Fruit fly (Drosophila melanogaster) whole organism, pupa: ENCODE data around the gene Sidpn.
A peak's percentile ranks its signal among the peaks of the same experiment; 100 is the strongest.

Experiments used
- CG10348 ChIP-seq: fragments of 200-800 bp; sonication (Bioruptor generic); IDR thresholded peaks from 2 replicates; pipeline ENCODE4 v1.3.6; 2022; ENCODE audit warnings: missing biosample characterization, missing genetic modification characterization
- CG12605 ChIP-seq: fragments of 200-800 bp; sonication (Bioruptor generic); IDR thresholded peaks from 2 replicates; pipeline ENCODE4 v1.3.6; 2022; ENCODE audit warnings: missing biosample characterization, missing genetic modification characterization
- CG13204 ChIP-seq: fragments of 200-800 bp; sonication (Bioruptor generic); optimal IDR thresholded peaks from 2 replicates; lab custom pipeline; 2018; ENCODE audit warnings: missing biosample characterization, mild to moderate bottlenecking, missing genetic modification characterization, moderate library complexity
- CG14655 ChIP-seq: fragments of 200-800 bp; sonication (Bioruptor generic); optimal IDR thresholded peaks from 3 replicates; lab custom pipeline; 2017; ENCODE audit warnings: mild to moderate bottlenecking, missing biosample characterization, missing genetic modification reagents, missing genetic modification characterization
- CG15710 ChIP-seq: fragments of 200-800 bp; sonication (Bioruptor generic); optimal IDR thresholded peaks from 2 replicates; lab custom pipeline; 2018; ENCODE audit warnings: missing biosample characterization, mild to moderate bottlenecking, missing genetic modification characterization, moderate library complexity
- CG17806 ChIP-seq: fragments of 200-800 bp; sonication (Bioruptor generic); optimal IDR thresholded peaks from 2 replicates; lab custom pipeline; 2018; ENCODE audit warnings: missing biosample characterization, mild to moderate bottlenecking, missing genetic modification characterization, moderate library complexity
- CG32121 ChIP-seq: fragments of 200-800 bp; sonication (Bioruptor generic); IDR thresholded peaks from 2 replicates; pipeline ENCODE4 v1.3.6; 2022; ENCODE audit warnings: missing biosample characterization, missing genetic modification characterization
- CG34367 ChIP-seq: fragments of 200-800 bp; sonication (Bioruptor generic); optimal IDR thresholded peaks from 2 replicates; lab custom pipeline; 2018; ENCODE audit warnings: missing biosample characterization, mild to moderate bottlenecking, missing genetic modification characterization
- CG4496 ChIP-seq: fragments of 200-800 bp; sonication (Bioruptor generic); IDR thresholded peaks from 3 replicates; pipeline ENCODE4 v1.3.6; 2022; ENCODE audit warnings: missing biosample characterization, missing genetic modification characterization
- CG8159 ChIP-seq: fragments of 200-800 bp; sonication (Bioruptor generic); optimal IDR thresholded peaks from 3 replicates; lab custom pipeline; 2018; ENCODE audit warnings: missing biosample characterization, mild to moderate bottlenecking, missing genetic modification characterization, moderate library complexity
- CG8301 ChIP-seq: fragments of 200-800 bp; sonication (Bioruptor generic); optimal IDR thresholded peaks from 2 replicates; lab custom pipeline; 2018; ENCODE audit warnings: missing biosample characterization, mild to moderate bottlenecking, missing genetic modification characterization
- CG9948 ChIP-seq: fragments of 200-800 bp; sonication (Bioruptor generic); optimal IDR thresholded peaks from 2 replicates; lab custom pipeline; 2018; ENCODE audit warnings: missing biosample characterization, mild to moderate bottlenecking, missing genetic modification characterization, moderate library complexity
- D1 ChIP-seq: fragments of 200-800 bp; sonication (Bioruptor generic); optimal IDR thresholded peaks from 2 replicates; lab custom pipeline; 2018; ENCODE audit warnings: missing biosample characterization, mild to moderate bottlenecking, missing genetic modification characterization, moderate library complexity
- EcR ChIP-seq: fragments of 200-800 bp; sonication (Bioruptor generic); optimal IDR thresholded peaks from 3 replicates; lab custom pipeline; 2019; ENCODE audit warnings: missing biosample characterization, missing genetic modification characterization, mild to moderate bottlenecking, moderate library complexity, missing genetic modification reagents
- Ets98B ChIP-seq: fragments of 200-800 bp; sonication (Bioruptor generic); IDR thresholded peaks from 2 replicates; pipeline ENCODE4 v1.3.6; 2022; ENCODE audit warnings: missing biosample characterization, missing genetic modification characterization
- Pif1A ChIP-seq: fragments of 200-800 bp; sonication (Bioruptor generic); optimal IDR thresholded peaks from 3 replicates; lab custom pipeline; 2016; ENCODE audit warnings: missing biosample characterization, missing genetic modification characterization
- Pif1B ChIP-seq: fragments of 200-800 bp; sonication (Bioruptor generic); optimal IDR thresholded peaks from 3 replicates; lab custom pipeline; 2016; ENCODE audit warnings: missing biosample characterization, missing genetic modification characterization
- Snoo ChIP-seq: fragments of 200-800 bp; sonication (Bioruptor generic); optimal IDR thresholded peaks from 3 replicates; lab custom pipeline; 2017; ENCODE audit warnings: missing biosample characterization, mild to moderate bottlenecking, missing genetic modification characterization, inconsistent platforms
- fd96Ca ChIP-seq: fragments of 200-800 bp; sonication (Bioruptor generic); IDR thresholded peaks from 3 replicates; pipeline ENCODE4 v1.3.6; 2022; ENCODE audit warnings: missing biosample characterization, missing genetic modification characterization
- gl ChIP-seq: fragments of 200-800 bp; sonication (Bioruptor generic); optimal IDR thresholded peaks from 2 replicates; lab custom pipeline; 2018; ENCODE audit warnings: missing biosample characterization, mild to moderate bottlenecking, missing genetic modification characterization
- rn ChIP-seq: fragments of 200-800 bp; sonication (Bioruptor generic); IDR thresholded peaks from 2 replicates; pipeline ENCODE4 v1.3.6; 2022; ENCODE audit warnings: missing biosample characterization, missing genetic modification characterization

The Sidpn gene

DNA sequence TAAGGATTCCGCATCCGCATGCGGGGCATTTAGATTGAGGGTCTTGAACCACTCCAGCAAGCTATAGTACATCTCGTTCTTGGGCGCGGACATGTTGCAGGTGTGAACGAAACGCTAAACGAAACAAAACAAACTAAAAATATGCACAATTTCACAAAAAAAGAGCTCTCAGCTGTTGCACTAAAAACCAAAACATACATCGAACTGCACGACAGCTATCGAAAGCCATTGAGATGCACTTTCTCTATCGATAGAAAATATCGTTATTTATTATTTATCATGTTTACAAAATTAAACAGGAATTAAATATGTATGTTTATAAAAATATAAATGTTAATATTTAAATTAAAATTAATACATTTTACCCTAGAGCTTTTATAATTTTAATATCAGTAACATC lies 5.8 kb downstream of the Sidpn start, which contains the start of gene hook:
hook (minus strand) TSS at position 211 of the 400 bp plus-strand sequence.
- TF ChIP-seq CG32121 (GFP tag; lab: Robert Waterston, UW) (no peak), CG13204 (GFP tag; lab: Kevin White, UChicago) (no peak), EcR (no peak), CG34367 (no peak), D1 (tag; lab: Kevin White, UChicago) (no peak), rn (no peak), Ets98B (GFP tag; lab: Robert Waterston, UW) (no peak), CG15710 (tag; lab: Kevin White, UChicago) (no peak), CG10348 (GFP tag; lab: Robert Waterston, UW) (no peak), CG8159 (tag; lab: Kevin White, UChicago) (no peak), Pif1B (GFP tag; lab: Kevin White, UChicago) (no peak), CG9948 (tag; lab: Kevin White, UChicago) (no peak), Pif1A (GFP tag; lab: Kevin White, UChicago) (no peak), CG14655 (GFP tag; lab: Kevin White, UChicago) (no peak), CG8301 (tag; lab: Kevin White, UChicago) (no peak), gl (tag; lab: Kevin White, UChicago) (no peak), Snoo (tag; lab: Kevin White, UChicago) (no peak), CG17806 (tag; lab: Kevin White, UChicago) (no peak), fd96Ca (no peak)

dm6 chr2L:19034213-19034929 lies 6.9 kb downstream of the Sidpn start, which contains the start of the genes mib2 and CG31800:
Gene mib2, plus strand, starts transcription at chr2L:19034444.
Gene CG31800, minus strand, starts transcription at chr2L:19034576.
- TF ChIP-seq CG14655 (GFP tag; lab: Kevin White, UChicago) (no peak), CG9948 (tag; lab: Kevin White, UChicago) (no peak), D1 (tag; lab: Kevin White, UChicago) (no peak), rn (no peak), CG13204 (GFP tag; lab: Kevin White, UChicago) (no peak), fd96Ca (no peak), gl (tag; lab: Kevin White, UChicago) (no peak), CG12605 (no peak), Pif1B (GFP tag; lab: Kevin White, UChicago) (no peak), CG17806 (tag; lab: Kevin White, UChicago) (no peak), Ets98B (GFP tag; lab: Robert Waterston, UW) (no peak), CG8301 (tag; lab: Kevin White, UChicago) (no peak), EcR (no peak), CG32121 (GFP tag; lab: Robert Waterston, UW) (no peak), CG10348 (GFP tag; lab: Robert Waterston, UW) (no peak), CG4496 (GFP tag; lab: Robert Waterston, UW) (no peak), CG34367 (no peak)

DNA sequence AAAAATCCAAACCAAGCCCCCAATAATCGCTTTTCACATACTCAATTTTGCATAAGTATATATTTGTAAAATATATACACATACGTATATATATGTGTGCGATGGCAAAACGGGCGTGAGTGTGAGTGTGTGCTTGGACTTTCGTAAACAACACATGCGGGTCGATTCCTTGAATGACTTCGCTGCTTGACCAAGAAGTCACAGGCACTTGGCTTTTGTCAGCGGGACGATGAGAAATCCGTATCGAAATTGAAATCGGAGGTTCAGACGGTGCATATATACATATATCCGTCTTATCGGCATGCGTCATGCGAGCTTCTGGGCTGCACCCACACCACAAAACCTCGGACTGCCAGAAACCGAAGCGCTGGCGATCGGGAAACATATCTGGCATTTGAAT lies 7.5 kb downstream of the Sidpn start:
- no peak for TF ChIP-seq fd96Ca
- TF ChIP-seq Pif1B (GFP tag; lab: Kevin White, UChicago): peak; percentile 15

dm6 chr2L:19036105-19036714 lies 8.7 kb downstream of the Sidpn start:
- TF ChIP-seq Pif1A (GFP tag; lab: Kevin White, UChicago): no peak
- TF ChIP-seq rn: no peak
- peak; percentile 47; the same call in 1 of the 2 replicates for TF ChIP-seq CG32121 (GFP tag; lab: Robert Waterston, UW)
- TF ChIP-seq CG15710 (tag; lab: Kevin White, UChicago): no peak
- TF ChIP-seq CG14655 (GFP tag; lab: Kevin White, UChicago): no peak
- TF ChIP-seq CG8301 (tag; lab: Kevin White, UChicago): peak; percentile 27
- TF ChIP-seq CG4496 (GFP tag; lab: Robert Waterston, UW): peak; percentile 47; the same call in 2 of the 3 replicates
- no peak for TF ChIP-seq CG12605
- no peak for TF ChIP-seq gl (tag; lab: Kevin White, UChicago)
- no peak for TF ChIP-seq CG34367
- TF ChIP-seq CG9948 (tag; lab: Kevin White, UChicago): peak; percentile 18
- TF ChIP-seq Snoo (tag; lab: Kevin White, UChicago): no peak
- no peak for TF ChIP-seq EcR
- TF ChIP-seq D1 (tag; lab: Kevin White, UChicago): no peak
- peak; percentile 20; the same call in 1 of the 2 replicates for TF ChIP-seq Ets98B (GFP tag; lab: Robert Waterston, UW)
- no peak for TF ChIP-seq Pif1B (GFP tag; lab: Kevin White, UChicago)
- TF ChIP-seq fd96Ca: no peak
- no peak for TF ChIP-seq CG8159 (tag; lab: Kevin White, UChicago)
- TF ChIP-seq CG17806 (tag; lab: Kevin White, UChicago): no peak
- no peak for TF ChIP-seq CG10348 (GFP tag; lab: Robert Waterston, UW)
- TF ChIP-seq CG13204 (GFP tag; lab: Kevin White, UChicago): peak; percentile 86

DNA sequence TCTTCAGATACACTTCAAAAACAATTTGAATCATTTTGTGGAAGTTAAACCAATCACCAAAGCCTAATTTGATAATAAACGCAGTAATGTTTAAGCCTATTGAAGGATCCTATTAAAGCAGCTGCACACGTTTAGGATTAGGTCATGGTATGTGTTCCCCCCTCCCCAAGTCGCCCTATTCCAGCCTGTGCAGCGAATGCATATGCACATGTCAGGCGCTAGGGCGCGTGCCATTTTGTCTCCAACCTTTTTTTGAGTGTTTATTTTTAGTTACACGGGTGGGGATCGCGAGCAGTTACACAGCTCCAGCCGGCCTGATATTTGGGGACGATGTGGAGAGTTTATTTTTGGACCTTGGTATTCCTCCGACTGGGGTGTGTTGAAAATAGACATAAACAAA lies 9.5 kb downstream of the Sidpn start:
- TF ChIP-seq CG9948 (tag; lab: Kevin White, UChicago) (no peak), CG32121 (GFP tag; lab: Robert Waterston, UW) (peak; percentile 27; the same call in 1 of the 2 replicates)
